Worm (Caenorhabditis elegans): ENCODE data around the gene ptr-14.

Gene ptr-14

ce11 chrIV:10617099-10617498 lies 1.9 kb downstream of the ptr-14 start:
- TF ChIP-seq hmg-1.2 (GFP tag; IDR thresholded peaks at IDR 0.05) (no peak), zfh-2 (GFP tag; conservative IDR thresholded peaks at IDR 0.05) (no peak), bed-1 (GFP tag; IDR thresholded peaks at IDR 0.05) (no peak), tbp1 (GFP tag; optimal IDR thresholded peaks at IDR 0.05) (no peak), attf-5 (GFP tag; optimal IDR thresholded peaks at IDR 0.05) (no peak), ceh-91 (GFP tag; IDR thresholded peaks at IDR 0.05) (no peak), snpc-3.4 (tag; optimal IDR thresholded peaks at IDR 0.05) (no peak), B0336.3 (GFP tag; IDR thresholded peaks at IDR 0.05) (no peak), ceh-79 (tag; optimal IDR thresholded peaks at IDR 0.05) (no peak), T07F8.4 (tag; optimal IDR thresholded peaks at IDR 0.05) (no peak), madf-6 (GFP tag; IDR thresholded peaks at IDR 0.05) (no peak), lag-1 (GFP tag; IDR thresholded peaks at IDR 0.05) (no peak), ekl-4 (GFP tag; IDR thresholded peaks at IDR 0.05) (no peak), egl-44 (GFP tag; IDR thresholded peaks at IDR 0.05) (no peak), cebp-2 (GFP tag; IDR thresholded peaks at IDR 0.05) (no peak)

- TF ChIP-seq B0336.3 (GFP tag; IDR thresholded peaks at IDR 0.05) (peak; percentile 47; the same call in 1 of the 2 replicates), snpc-1.1 (tag; optimal IDR thresholded peaks at IDR 0.05; ENCODE audit: insufficient read depth) (no peak)
Observed at ce11 chrIV:10620811-10621210, 5.6 kb downstream of the ptr-14 start, which contains the start of gene R09H10.7. Gene R09H10.7, plus strand, starts transcription at chrIV:10621111.

- TF ChIP-seq sdz-38 (tag; optimal IDR thresholded peaks at IDR 0.05) (no peak), nhr-80 (tag; optimal IDR thresholded peaks at IDR 0.05) (peak; percentile 51)
Observed at ce11 chrIV:10628724-10629123, 13.5 kb downstream of the ptr-14 start, which contains the start of gene R09H10.5. Gene R09H10.5, minus strand, starts transcription at chrIV:10628829.

ce11 chrIV:10630953-10631554 lies 15.8 kb downstream of the ptr-14 start, which contains the start of gene F56C4.4:
Gene F56C4.4, minus strand, starts transcription at chrIV:10631267.
- TF ChIP-seq nhr-120 (GFP tag; IDR thresholded peaks at IDR 0.05) (no peak), atf-7 (tag; optimal IDR thresholded peaks at IDR 0.05) (peak; percentile 32), egl-18 (GFP tag; IDR thresholded peaks at IDR 0.05) (no peak), cebp-2 (GFP tag; IDR thresholded peaks at IDR 0.05) (no peak), let-607 (tag; optimal IDR thresholded peaks at IDR 0.05) (peak; percentile 69 to 81), madf-6 (GFP tag; IDR thresholded peaks at IDR 0.05) (no peak), nfyb-1 (GFP tag; IDR thresholded peaks at IDR 0.05) (no peak), dpff-1 (tag; optimal IDR thresholded peaks at IDR 0.05) (no peak), unc-62 (GFP tag; optimal IDR thresholded peaks at IDR 0.05) (peak; percentile 53), Y56A3A.18 (GFP tag; IDR thresholded peaks at IDR 0.05) (no peak), nhr-80 (tag; optimal IDR thresholded peaks at IDR 0.05) (peak; percentile 92), ztf-3 (GFP tag; optimal IDR thresholded peaks at IDR 0.05) (no peak), ztf-22 (GFP tag; optimal IDR thresholded peaks at IDR 0.05) (peak; percentile 13)

ce11 chrIV:10636649-10637048 lies 21.4 kb downstream of the ptr-14 start, which contains the start of gene F56C4.1:
Gene F56C4.1, plus strand, starts transcription at chrIV:10636949.
- TF ChIP-seq gei-17 (GFP tag; optimal IDR thresholded peaks at IDR 0.05) = no peak
- TF ChIP-seq let-526 (GFP tag; IDR thresholded peaks at IDR 0.05) = no peak
- no peak for TF ChIP-seq efl-1 (GFP tag; optimal IDR thresholded peaks at IDR 0.05)
- no peak for TF ChIP-seq snpc-3.4 (tag; optimal IDR thresholded peaks at IDR 0.05)
- TF ChIP-seq egl-18 (GFP tag; IDR thresholded peaks at IDR 0.05) = no peak
- no peak for TF ChIP-seq unc-130 (GFP tag; optimal IDR thresholded peaks at IDR 0.05)
- no peak for TF ChIP-seq hmg-20 (GFP tag; IDR thresholded peaks at IDR 0.05)
- TF ChIP-seq nhr-27 (tag; optimal IDR thresholded peaks at IDR 0.05) = no peak
- TF ChIP-seq tlf-1 (GFP tag; optimal IDR thresholded peaks at IDR 0.05) = no peak
- no peak for TF ChIP-seq hlh-12 (tag; optimal IDR thresholded peaks at IDR 0.05)
- no peak for TF ChIP-seq F33H1.4 (GFP tag; IDR thresholded peaks at IDR 0.05)
- no peak for TF ChIP-seq snpc-1.3 (tag; optimal IDR thresholded peaks at IDR 0.05; ENCODE audit: insufficient read depth)
- no peak for TF ChIP-seq F52B5.7 (tag; optimal IDR thresholded peaks at IDR 0.05)
- no peak for TF ChIP-seq zim-3 (tag; optimal IDR thresholded peaks at IDR 0.05)
- TF ChIP-seq B0336.3 (GFP tag; IDR thresholded peaks at IDR 0.05) = no peak
